Fruit fly (Drosophila melanogaster) whole organism, embryonic: Measurements from ENCODE around the gene CG6330.

ENCODE experiments used
- ATbp ChIP-seq: fragments of 200-800 bp; sonication (Bioruptor generic); optimal IDR thresholded peaks from 2 replicates; lab custom pipeline; 2017; ENCODE audit warnings: missing biosample characterization, mild to moderate bottlenecking, missing genetic modification characterization, missing genetic modification reagents
- CG10565 ChIP-seq: fragments of 200-800 bp; sonication (Bioruptor generic); optimal IDR thresholded peaks from 3 replicates; lab custom pipeline; 2016; ENCODE audit warnings: missing biosample characterization, mild to moderate bottlenecking, missing genetic modification characterization
- CG11398 ChIP-seq: fragments of 200-800 bp; sonication (Bioruptor generic); optimal IDR thresholded peaks from 2 replicates; lab custom pipeline; 2016; ENCODE audit warnings: missing biosample characterization, missing genetic modification characterization
- CG13287 ChIP-seq: fragments of 200-800 bp; sonication (Bioruptor generic); IDR thresholded peaks from 2 replicates; pipeline ENCODE4 v1.3.6; 2022; ENCODE audit warnings: missing biosample characterization, missing genetic modification characterization; ENCODE audit not compliant: partially characterized antibody
- CG14014 ChIP-seq: fragments of 200-800 bp; sonication (Bioruptor generic); IDR thresholded peaks from 2 replicates; pipeline ENCODE4 v1.3.6; 2022; ENCODE audit warnings: missing biosample characterization, missing genetic modification characterization
- CG15073 ChIP-seq: fragments of 200-800 bp; sonication (Bioruptor generic); optimal IDR thresholded peaks from 2 replicates; lab custom pipeline; 2016; ENCODE audit warnings: missing biosample characterization, missing genetic modification characterization
- CG16815 ChIP-seq: fragments of 200-800 bp; sonication (Bioruptor generic); optimal IDR thresholded peaks from 3 replicates; lab custom pipeline; 2017; ENCODE audit warnings: missing biosample characterization, mild to moderate bottlenecking, missing genetic modification characterization
- CG17359 ChIP-seq: fragments of 200-800 bp; sonication (Bioruptor generic); optimal IDR thresholded peaks from 3 replicates; lab custom pipeline; 2018; ENCODE audit warnings: missing biosample characterization, mild to moderate bottlenecking, missing genetic modification characterization, moderate library complexity
- CG17829 ChIP-seq: fragments of 200-800 bp; optimal IDR thresholded peaks from 2 replicates; lab custom pipeline; 2019; ENCODE audit warnings: missing biosample characterization, mild to moderate bottlenecking, missing genetic modification characterization, moderate library complexity
- CG1792 ChIP-seq: fragments of 200-800 bp; sonication (Bioruptor generic); optimal IDR thresholded peaks from 2 replicates; lab custom pipeline; 2016; ENCODE audit warnings: missing biosample characterization, missing genetic modification characterization
- CG1832 ChIP-seq: fragments of 200-800 bp; sonication (Bioruptor generic); optimal IDR thresholded peaks from 2 replicates; lab custom pipeline; 2017; ENCODE audit warnings: missing biosample characterization, mild to moderate bottlenecking, missing genetic modification characterization, inconsistent platforms
- CG2116 ChIP-seq: fragments of 200-800 bp; sonication (Bioruptor generic); optimal IDR thresholded peaks from 3 replicates; lab custom pipeline; 2018; ENCODE audit warnings: missing biosample characterization, mild to moderate bottlenecking, missing genetic modification characterization
- CG2889 ChIP-seq: fragments of 200-800 bp; sonication (Bioruptor generic); IDR thresholded peaks from 3 replicates; pipeline ENCODE4 v1.3.6; 2022; ENCODE audit warnings: missing biosample characterization, missing genetic modification characterization
- CG4820 ChIP-seq: fragments of 200-800 bp; sonication (Bioruptor generic); optimal IDR thresholded peaks from 3 replicates; lab custom pipeline; 2016; ENCODE audit warnings: missing biosample characterization, missing genetic modification characterization
- CG7556 ChIP-seq: fragments of 200-800 bp; sonication (Bioruptor generic); optimal IDR thresholded peaks from 2 replicates; lab custom pipeline; 2017; ENCODE audit warnings: missing biosample characterization, mild to moderate bottlenecking, missing genetic modification characterization
- CG7928 ChIP-seq: fragments of 200-800 bp; sonication (Bioruptor generic); optimal IDR thresholded peaks from 2 replicates; lab custom pipeline; 2017; ENCODE audit warnings: missing biosample characterization, mild to moderate bottlenecking, missing genetic modification characterization
- CG7987 ChIP-seq: fragments of 200-800 bp; sonication (Bioruptor generic); optimal IDR thresholded peaks from 2 replicates; lab custom pipeline; 2018; ENCODE audit warnings: missing biosample characterization, mild to moderate bottlenecking, missing genetic modification characterization, moderate library complexity
- CG9876 ChIP-seq: fragments of 200-800 bp; sonication (Bioruptor generic); optimal IDR thresholded peaks from 2 replicates; lab custom pipeline; 2016; ENCODE audit warnings: missing biosample characterization, missing genetic modification characterization
- CG9932 ChIP-seq: fragments of 200-800 bp; sonication (Bioruptor generic); IDR thresholded peaks from 2 replicates; pipeline ENCODE4 v1.3.6; 2022; ENCODE audit warnings: missing biosample characterization, missing genetic modification characterization
- Dbx ChIP-seq: fragments of 200-800 bp; sonication (Bioruptor generic); IDR thresholded peaks from 3 replicates; pipeline ENCODE4 v1.3.6; 2022; ENCODE audit warnings: missing biosample characterization, missing genetic modification characterization
- Deaf1 ChIP-seq: fragments of 200-800 bp; optimal IDR thresholded peaks from 3 replicates; lab custom pipeline; 2019; ENCODE audit warnings: missing biosample characterization, mild to moderate bottlenecking, missing genetic modification characterization, moderate library complexity
- Dll ChIP-seq: fragments of 200-800 bp; sonication (Bioruptor generic); IDR thresholded peaks from 4 replicates; pipeline ENCODE4 v1.3.6; 2022; ENCODE audit warnings: missing biosample characterization, missing genetic modification characterization; ENCODE audit not compliant: partially characterized antibody
- ERR ChIP-seq: fragments of 200-800 bp; sonication (Bioruptor generic); optimal IDR thresholded peaks from 2 replicates; lab custom pipeline; 2016; ENCODE audit warnings: missing biosample characterization, missing genetic modification characterization
- Elba2 ChIP-seq: fragments of 200-800 bp; sonication (Bioruptor generic); optimal IDR thresholded peaks from 3 replicates; lab custom pipeline; 2016; ENCODE audit warnings: missing biosample characterization, missing genetic modification characterization
- Hmr ChIP-seq: fragments of 200-800 bp; sonication (Bioruptor generic); optimal IDR thresholded peaks from 3 replicates; lab custom pipeline; 2017; ENCODE audit warnings: mild to moderate bottlenecking, missing biosample characterization, missing genetic modification reagents, missing genetic modification characterization
- Meics ChIP-seq: fragments of 200-800 bp; sonication (Bioruptor generic); optimal IDR thresholded peaks from 2 replicates; lab custom pipeline; 2017; ENCODE audit warnings: missing biosample characterization, mild to moderate bottlenecking, missing genetic modification characterization
- Nf-YB ChIP-seq: fragments of 200-800 bp; sonication (Bioruptor generic); optimal IDR thresholded peaks from 3 replicates; lab custom pipeline; 2019; ENCODE audit warnings: missing biosample characterization, mild to moderate bottlenecking, missing genetic modification characterization, moderate library complexity
- Oaz ChIP-seq: fragments of 200-800 bp; sonication (Bioruptor generic); IDR thresholded peaks from 2 replicates; pipeline ENCODE4 v1.3.6; 2022; ENCODE audit warnings: missing biosample characterization, missing genetic modification characterization
- Sin3A ChIP-seq: fragments of >200 bp; optimal IDR thresholded peaks from 2 replicates; lab custom pipeline; 2018
- Sry-β ChIP-seq: fragments of 200-800 bp; sonication (Bioruptor generic); optimal IDR thresholded peaks from 2 replicates; lab custom pipeline; 2018; ENCODE audit warnings: missing biosample characterization, mild to moderate bottlenecking, missing genetic modification characterization, moderate library complexity
- abd-A ChIP-seq: fragments of 200-800 bp; sonication (Bioruptor generic); optimal IDR thresholded peaks from 3 replicates; lab custom pipeline; 2019; ENCODE audit warnings: missing biosample characterization, mild to moderate bottlenecking, missing genetic modification characterization, moderate library complexity
- bbx ChIP-seq: fragments of 200-800 bp; sonication (Bioruptor generic); IDR thresholded peaks from 2 replicates; pipeline ENCODE4 v1.3.6; 2022; ENCODE audit warnings: missing biosample characterization, missing genetic modification characterization; ENCODE audit not compliant: partially characterized antibody
- cad ChIP-seq: fragments of >200 bp; optimal IDR thresholded peaks from 2 replicates; lab custom pipeline; 2017; ENCODE audit warnings: missing biosample characterization, missing genetic modification characterization
- chm ChIP-seq: fragments of 200-800 bp; sonication (Bioruptor generic); IDR thresholded peaks from 2 replicates; pipeline ENCODE4 v1.3.6; 2022; ENCODE audit warnings: missing biosample characterization, missing genetic modification characterization
- croc ChIP-seq: fragments of 200-800 bp; sonication (Bioruptor generic); conservative IDR thresholded peaks from 3 replicates; pipeline ENCODE4 v1.3.6; 2022; ENCODE audit warnings: missing biosample characterization, missing genetic modification characterization
- crp ChIP-seq, 2 experiments: fragments of 200-800 bp; sonication (Bioruptor generic); optimal IDR thresholded peaks; 2 replicates in 1 of 2; 3 replicates in 1 of 2; lab custom pipeline; 2017; ENCODE audit warnings: missing biosample characterization in 2 of 2, missing genetic modification characterization in 2 of 2, mild to moderate bottlenecking in 1 of 2, moderate library complexity in 1 of 2
- dan ChIP-seq: fragments of 200-800 bp; sonication (Bioruptor generic); IDR thresholded peaks from 2 replicates; pipeline ENCODE4 v1.3.6; 2022; ENCODE audit warnings: missing biosample characterization, missing genetic modification characterization
- emc ChIP-seq: fragments of 200-800 bp; sonication (Bioruptor generic); optimal IDR thresholded peaks from 2 replicates; lab custom pipeline; 2016; ENCODE audit warnings: missing biosample characterization, missing genetic modification characterization
- gsb ChIP-seq: fragments of 200-800 bp; sonication (Bioruptor generic); IDR thresholded peaks from 2 replicates; pipeline ENCODE4 v1.3.6; 2022; ENCODE audit warnings: missing biosample characterization, missing genetic modification characterization
- jumu ChIP-seq: fragments of 200-800 bp; sonication (Bioruptor generic); optimal IDR thresholded peaks from 3 replicates; lab custom pipeline; 2016; ENCODE audit warnings: missing biosample characterization, missing genetic modification characterization
- ken ChIP-seq: fragments of 200-800 bp; sonication (Bioruptor generic); IDR thresholded peaks from 3 replicates; pipeline ENCODE4 v1.3.6; 2022; ENCODE audit warnings: missing biosample characterization, missing genetic modification characterization
- pho ChIP-seq: fragments of 200-800 bp; sonication (Bioruptor generic); optimal IDR thresholded peaks from 2 replicates; lab custom pipeline; 2016; ENCODE audit warnings: missing biosample characterization, missing genetic modification characterization
- ranshi ChIP-seq: fragments of 200-800 bp; sonication (Bioruptor generic); IDR thresholded peaks from 2 replicates; pipeline ENCODE4 v1.3.6; 2022; ENCODE audit warnings: missing biosample characterization, missing genetic modification characterization
- repo ChIP-seq: fragments of 200-800 bp; sonication (Bioruptor generic); optimal IDR thresholded peaks from 2 replicates; lab custom pipeline; 2016; ENCODE audit warnings: missing biosample characterization, missing genetic modification characterization
- sd ChIP-seq: fragments of 200-800 bp; sonication (Bioruptor generic); optimal IDR thresholded peaks from 3 replicates; lab custom pipeline; 2018; ENCODE audit warnings: missing biosample characterization, mild to moderate bottlenecking, missing genetic modification characterization, moderate library complexity
- tup ChIP-seq: fragments of 200-800 bp; sonication (Bioruptor generic); optimal IDR thresholded peaks from 2 replicates; lab custom pipeline; 2016; ENCODE audit warnings: missing biosample characterization, mild to moderate bottlenecking, missing genetic modification characterization, moderate library complexity
- unpg ChIP-seq: fragments of 200-800 bp; sonication (Bioruptor generic); optimal IDR thresholded peaks from 3 replicates; lab custom pipeline; 2018; ENCODE audit warnings: missing biosample characterization, mild to moderate bottlenecking, missing genetic modification characterization, moderate library complexity
- vfl ChIP-seq: fragments of 200-800 bp; sonication (Bioruptor generic); optimal IDR thresholded peaks from 2 replicates; lab custom pipeline; 2016; ENCODE audit warnings: missing biosample characterization, missing genetic modification characterization
- vvl ChIP-seq: fragments of 200-800 bp; sonication (Bioruptor generic); IDR thresholded peaks from 2 replicates; pipeline ENCODE4 v1.3.6; 2022; ENCODE audit warnings: missing biosample characterization, missing genetic modification characterization
- zen ChIP-seq: fragments of 200-800 bp; sonication (Bioruptor generic); optimal IDR thresholded peaks from 3 replicates; lab custom pipeline; 2018; ENCODE audit warnings: missing biosample characterization, mild to moderate bottlenecking, missing genetic modification characterization, moderate library complexity
- zf30C ChIP-seq: fragments of 200-800 bp; sonication (Bioruptor generic); optimal IDR thresholded peaks from 3 replicates; lab custom pipeline; 2018; ENCODE audit warnings: missing biosample characterization, mild to moderate bottlenecking, missing genetic modification characterization

Gene CG6330

DNA sequence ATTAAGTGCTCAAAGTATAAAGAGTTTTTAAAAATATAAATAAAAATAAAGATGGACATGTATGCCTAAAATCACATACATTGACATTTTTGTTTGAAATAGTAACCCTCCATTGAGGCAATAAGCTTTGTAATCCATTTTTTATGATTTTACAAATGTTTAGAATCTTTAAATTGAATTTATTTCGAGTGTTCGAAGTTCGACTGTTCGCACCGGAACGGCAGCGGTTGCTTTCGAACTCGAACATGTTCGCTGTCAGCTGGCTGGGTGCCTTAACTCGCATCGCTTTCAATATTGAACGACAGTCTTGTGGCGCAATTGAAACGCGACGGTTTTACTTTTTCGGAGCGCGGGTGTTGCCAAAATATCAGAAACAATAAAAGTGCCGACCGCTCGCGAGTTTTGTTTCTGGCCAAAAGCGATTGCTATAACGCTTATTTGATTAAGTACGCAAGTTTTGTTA is 42.8 kb downstream of the CG6330 start, which contains the start of gene CG46339 (continued):
- TF ChIP-seq Dll (GFP tag; lab: Robert Waterston, UW) (0 out of 4 replicates have a peak, but pooled peaks have one; percentile 37), pho (GFP tag; lab: Kevin White, UChicago) (peak; percentile 63), croc (GFP tag; lab: Robert Waterston, UW) (no peak), abd-A (peak; percentile 79), CG1792 (GFP tag; lab: Kevin White, UChicago) (no peak), Elba2 (GFP tag; lab: Kevin White, UChicago) (no peak), jumu (GFP tag; lab: Kevin White, UChicago) (no peak), zen (peak; percentile 18), CG7987 (GFP tag; lab: Kevin White, UChicago) (peak; percentile 88), CG10565 (GFP tag; lab: Kevin White, UChicago) (no peak), gsb (GFP tag; lab: Robert Waterston, UW) (peak; percentile 48; the same call in 1 of the 2 replicates), ken (no peak), CG11398 (GFP tag; lab: Kevin White, UChicago) (peak; percentile 18), CG14014 (GFP tag; lab: Robert Waterston, UW) (no peak; the same call in 1 of the 2 replicates), crp (GFP tag; optimal IDR thresholded peaks at IDR 0.05; lab: Kevin White, UChicago) (no peak), CG7928 (GFP tag; lab: Kevin White, UChicago) (no peak), ATbp (no peak), CG17359 (tag; lab: Kevin White, UChicago) (peak; percentile 64), vvl (GFP tag; lab: Robert Waterston, UW) (peak; percentile 82; the same call in 1 of the 2 replicates), Hmr (peak; percentile 90), sd (tag; lab: Kevin White, UChicago) (peak; percentile 52), repo (GFP tag; lab: Kevin White, UChicago) (no peak), unpg (GFP tag; lab: Kevin White, UChicago) (peak; percentile 54), Sin3A (lab: Kevin White, UChicago) (no peak), Meics (peak; percentile 77), CG15073 (GFP tag; lab: Kevin White, UChicago) (no peak), tup (GFP tag; lab: Kevin White, UChicago) (no peak), CG9932 (GFP tag; lab: Robert Waterston, UW) (peak; percentile 55; the same call in 1 of the 2 replicates), CG16815 (GFP tag; lab: Kevin White, UChicago) (no peak), CG13287 (peak; percentile 56), Oaz (no peak), Sry-β (no peak), Nf-YB (no peak), CG2116 (GFP tag; lab: Kevin White, UChicago) (no peak), CG7556 (GFP tag; lab: Kevin White, UChicago) (peak; percentile 35), ERR (GFP tag; lab: Kevin White, UChicago) (no peak), CG1832 (GFP tag; lab: Kevin White, UChicago) (no peak), bbx (GFP tag; lab: Robert Waterston, UW) (peak; percentile 67; the same call in 1 of the 2 replicates), dan (GFP tag; lab: Robert Waterston, UW) (no peak), CG17829 (tag; lab: Kevin White, UChicago) (peak; percentile 29), zf30C (GFP tag; lab: Kevin White, UChicago) (no peak), ranshi (0 out of 2 replicates have a peak, but pooled peaks have one; percentile 15), cad (GFP tag; lab: Kevin White, UChicago) (no peak), Deaf1 (tag; lab: Kevin White, UChicago) (peak; percentile 73), CG9876 (GFP tag; lab: Kevin White, UChicago) (no peak), emc (GFP tag; lab: Kevin White, UChicago) (no peak), vfl (GFP tag; lab: Kevin White, UChicago) (peak; percentile 51), CG4820 (GFP tag; lab: Kevin White, UChicago) (peak; percentile 48), CG2889 (GFP tag; lab: Robert Waterston, UW) (no peak), Dbx (GFP tag; lab: Robert Waterston, UW) (peak; percentile 80; the same call in 2 of the 3 replicates), chm (GFP tag; lab: Robert Waterston, UW) (peak; percentile 90)
